Worm (Caenorhabditis elegans): ENCODE data around the gene EGAP5.1.

The EGAP5.1 gene

DNA sequence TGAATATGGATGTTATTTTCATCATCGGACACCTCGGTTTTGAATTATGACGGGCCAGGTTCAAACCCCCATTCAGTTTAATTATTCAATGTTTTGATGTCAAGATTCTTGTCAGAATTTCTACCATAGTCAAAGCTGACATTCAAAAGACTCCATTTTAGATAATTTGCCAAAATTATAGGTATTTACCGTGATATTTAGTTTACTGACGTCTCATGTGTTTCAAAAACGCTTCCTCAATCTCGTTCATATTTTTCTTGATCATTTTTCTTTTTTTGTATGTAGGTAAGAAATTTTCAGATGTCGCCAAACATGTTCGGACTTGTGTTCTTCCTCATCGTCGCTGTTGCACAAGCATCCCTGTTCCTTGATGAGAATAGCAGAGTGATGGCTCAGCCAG is at the start of gene EGAP5.1:
TSS of gene EGAP5.1 (plus strand) at position 301 of the 400 bp plus-strand sequence.
- no peak for TF ChIP-seq ceh-83 (GFP tag; optimal IDR thresholded peaks at IDR 0.05)
- no peak for TF ChIP-seq cnd-1 (tag; optimal IDR thresholded peaks at IDR 0.05)

DNA sequence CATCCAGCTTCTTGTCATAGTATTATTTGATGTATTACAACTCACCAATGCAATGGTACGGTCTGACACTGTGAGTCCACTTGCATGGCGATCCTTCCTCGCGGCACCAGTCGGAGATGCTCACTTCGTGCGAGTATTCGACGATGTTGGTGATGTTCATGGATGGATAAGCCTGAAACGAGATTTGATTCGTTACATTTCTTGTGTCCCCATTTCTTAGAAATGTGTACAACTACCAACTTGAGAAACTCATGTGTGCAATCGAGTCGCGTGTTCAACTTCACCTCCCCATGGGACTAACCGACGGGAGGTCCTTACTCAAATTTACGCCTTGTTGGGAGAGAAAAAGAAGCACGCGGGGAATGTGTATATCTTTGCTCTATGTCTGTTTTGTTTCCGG is 47.3 kb upstream of the EGAP5.1 start:
- no peak for TF ChIP-seq bed-3 (GFP tag; optimal IDR thresholded peaks at IDR 0.05)

DNA sequence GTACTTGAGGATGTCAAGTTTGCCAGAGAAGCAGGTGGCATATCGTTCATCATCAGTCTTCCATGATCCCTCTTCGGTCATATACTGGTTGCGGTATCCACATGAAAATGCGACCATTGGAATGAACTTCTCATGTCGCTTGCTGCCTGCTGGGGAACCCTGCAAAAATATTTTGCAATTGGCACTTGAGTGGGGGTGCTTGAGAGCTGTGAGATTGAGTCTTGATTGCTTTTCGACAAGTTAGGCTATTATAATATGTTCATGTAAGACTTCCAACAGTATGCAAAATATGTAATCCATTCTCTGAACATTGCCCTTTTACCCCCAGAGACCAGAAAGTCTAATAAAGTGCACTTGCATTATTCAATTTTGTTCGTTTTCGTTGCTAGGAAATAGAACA is 46.7 kb upstream of the EGAP5.1 start:
- TF ChIP-seq nhr-237 (tag; optimal IDR thresholded peaks at IDR 0.05) (no peak), drap-1 (GFP tag; optimal IDR thresholded peaks at IDR 0.05) (no peak), cnd-1 (tag; optimal IDR thresholded peaks at IDR 0.05) (no peak), tbx-8 (GFP tag; optimal IDR thresholded peaks at IDR 0.05) (no peak), elt-3 (tag; optimal IDR thresholded peaks at IDR 0.05) (no peak), lin-32 (GFP tag; optimal IDR thresholded peaks at IDR 0.05) (no peak), bed-3 (GFP tag; optimal IDR thresholded peaks at IDR 0.05) (no peak), mep-1 (tag; optimal IDR thresholded peaks at IDR 0.05) (no peak), ceh-43 (GFP tag; optimal IDR thresholded peaks at IDR 0.05) (no peak), pha-4 (tag; optimal IDR thresholded peaks at IDR 0.05) (no peak), zip-8 (tag; optimal IDR thresholded peaks at IDR 0.05) (no peak), elt-1 (tag; optimal IDR thresholded peaks at IDR 0.05; ENCODE audit: borderline replicate concordance, insufficient read depth) (no peak), sem-2 (GFP tag; optimal IDR thresholded peaks at IDR 0.05) (no peak)

DNA sequence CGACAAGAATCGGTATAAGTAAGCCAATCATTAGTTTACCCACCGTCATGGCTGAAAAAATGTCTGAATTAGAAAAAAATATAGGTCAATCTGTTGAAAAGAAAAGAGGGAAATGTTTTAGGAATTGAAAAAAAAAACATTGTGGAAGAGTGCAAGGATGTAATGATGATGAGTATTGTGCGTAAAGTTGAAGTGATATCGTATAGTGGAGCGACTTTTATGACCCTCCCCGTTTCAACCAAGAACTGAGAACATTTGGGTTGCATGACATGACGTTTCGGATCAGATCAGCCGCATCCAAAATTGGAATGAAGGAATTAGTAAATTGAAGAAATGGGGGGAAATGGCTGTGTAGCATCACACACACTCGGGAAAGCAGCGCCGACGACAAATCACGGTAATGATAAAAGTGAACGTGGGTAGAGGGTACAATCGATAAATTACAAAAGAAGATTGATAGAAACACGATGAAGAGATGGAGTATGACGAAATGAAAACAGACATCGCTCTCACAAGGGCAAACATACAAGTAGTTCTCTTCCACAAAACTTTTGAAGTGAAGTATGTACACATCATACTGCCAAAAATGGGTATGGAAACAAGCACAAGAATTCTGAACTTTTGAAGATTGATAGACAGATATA is 45.9 kb upstream of the EGAP5.1 start, which contains the start of gene apl-1:
TSS of gene apl-1 (minus strand) at position 51 of the 644 bp plus-strand sequence.
- TF ChIP-seq pha-4 (tag; optimal IDR thresholded peaks at IDR 0.05) (no peak), unc-39 (tag; optimal IDR thresholded peaks at IDR 0.05) (no peak), sem-2 (GFP tag; optimal IDR thresholded peaks at IDR 0.05) (no peak), ces-1 (GFP tag; optimal IDR thresholded peaks at IDR 0.05) (no peak), mep-1 (tag; optimal IDR thresholded peaks at IDR 0.05) (no peak), sptf-1 (tag; optimal IDR thresholded peaks at IDR 0.05) (no peak), lin-13 (tag; optimal IDR thresholded peaks at IDR 0.05) (no peak), drap-1 (GFP tag; optimal IDR thresholded peaks at IDR 0.05) (no peak), ztf-11 (tag; optimal IDR thresholded peaks at IDR 0.05) (no peak), nhr-2 (tag; optimal IDR thresholded peaks at IDR 0.05) (no peak), lin-32 (GFP tag; optimal IDR thresholded peaks at IDR 0.05) (no peak), elt-1 (tag; optimal IDR thresholded peaks at IDR 0.05; ENCODE audit: borderline replicate concordance, insufficient read depth) (no peak), ceh-39 (tag; optimal IDR thresholded peaks at IDR 0.05) (no peak), snpc-4 (tag; optimal IDR thresholded peaks at IDR 0.05) (no peak), nhr-12 (tag; optimal IDR thresholded peaks at IDR 0.05) (no peak), ceh-43 (GFP tag; optimal IDR thresholded peaks at IDR 0.05) (no peak), nhr-237 (tag; optimal IDR thresholded peaks at IDR 0.05) (no peak)

DNA sequence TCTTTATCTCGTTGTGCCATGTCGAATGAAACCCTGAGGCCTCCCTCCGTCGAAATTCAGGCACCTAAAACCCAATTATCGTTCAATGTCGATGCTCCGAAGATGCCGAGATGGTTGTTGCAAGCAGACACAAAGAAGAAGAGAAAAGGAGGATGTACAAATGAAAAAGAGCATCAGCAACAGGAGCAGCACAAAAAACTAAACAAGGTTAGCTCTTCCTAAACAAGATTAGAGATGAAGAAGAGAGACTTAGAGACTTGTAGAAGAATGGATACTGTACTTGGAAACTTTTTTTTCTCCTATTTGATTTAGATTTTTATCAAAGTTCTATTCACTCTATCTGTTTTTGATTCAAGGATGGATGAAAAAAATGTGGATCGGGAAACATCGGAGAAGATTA is 45.3 kb upstream of the EGAP5.1 start:
- no peak for TF ChIP-seq ceh-83 (GFP tag; optimal IDR thresholded peaks at IDR 0.05)
- no peak for TF ChIP-seq snpc-4 (tag; optimal IDR thresholded peaks at IDR 0.05)
- no peak for TF ChIP-seq cnd-1 (tag; optimal IDR thresholded peaks at IDR 0.05)
- no peak for TF ChIP-seq elt-3 (tag; optimal IDR thresholded peaks at IDR 0.05)
- no peak for TF ChIP-seq flh-1 (GFP tag; optimal IDR thresholded peaks at IDR 0.05)
- TF ChIP-seq ces-1 (GFP tag; optimal IDR thresholded peaks at IDR 0.05), result peak; percentile 95
- no peak for TF ChIP-seq ham-2 (GFP tag; optimal IDR thresholded peaks at IDR 0.05)

DNA sequence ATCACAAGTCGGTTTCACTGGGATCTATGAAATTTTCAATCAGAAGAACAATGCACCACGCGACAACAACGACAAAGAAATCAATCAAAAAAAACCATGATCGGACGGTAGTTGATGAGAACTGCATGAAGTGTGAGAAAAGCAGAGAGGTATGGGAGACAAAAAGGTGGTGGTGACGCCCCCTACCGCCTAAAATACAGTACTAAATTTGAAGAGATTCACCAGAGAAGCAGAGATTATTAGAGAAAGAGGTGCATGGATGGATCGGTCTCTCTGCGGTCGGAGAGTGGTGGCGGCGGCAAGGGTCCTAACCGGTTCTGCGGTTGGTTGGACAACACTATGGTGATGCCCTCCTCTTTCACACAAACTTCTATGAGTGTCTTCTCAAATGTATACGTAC is 43.6 kb upstream of the EGAP5.1 start:
- TF ChIP-seq lsy-2 (tag; optimal IDR thresholded peaks at IDR 0.05) (peak; percentile 17), pha-4 (tag; optimal IDR thresholded peaks at IDR 0.05) (peak; percentile 24), nhr-12 (tag; optimal IDR thresholded peaks at IDR 0.05) (no peak), nhr-237 (tag; optimal IDR thresholded peaks at IDR 0.05) (peak; percentile 24)

DNA sequence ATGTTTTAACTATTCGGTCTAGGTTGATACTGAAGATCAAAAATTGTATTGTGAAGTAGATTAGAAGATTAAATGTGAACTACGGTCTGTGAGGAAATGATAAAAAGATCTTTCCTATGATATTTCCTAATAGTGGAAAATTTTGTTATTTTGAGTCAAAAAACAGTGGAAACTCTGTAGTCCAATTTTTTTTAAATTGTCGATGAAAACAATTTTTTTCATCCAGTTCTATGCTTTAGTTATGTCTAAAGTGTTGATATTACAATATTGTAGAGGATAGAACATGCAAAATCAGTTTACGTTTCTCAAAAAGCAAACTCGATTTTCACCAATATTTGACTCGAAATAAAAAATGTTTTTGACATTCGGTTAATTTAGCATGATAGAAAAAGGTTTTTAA is 43.2 kb upstream of the EGAP5.1 start:
- no peak for TF ChIP-seq sptf-1 (tag; optimal IDR thresholded peaks at IDR 0.05)
- TF ChIP-seq bed-3 (GFP tag; optimal IDR thresholded peaks at IDR 0.05), result no peak
- no peak for TF ChIP-seq zip-8 (tag; optimal IDR thresholded peaks at IDR 0.05)
- TF ChIP-seq tbx-8 (GFP tag; optimal IDR thresholded peaks at IDR 0.05), result no peak
- no peak for TF ChIP-seq lsy-2 (tag; optimal IDR thresholded peaks at IDR 0.05)
- no peak for TF ChIP-seq nhr-12 (tag; optimal IDR thresholded peaks at IDR 0.05)
- TF ChIP-seq ceh-43 (GFP tag; optimal IDR thresholded peaks at IDR 0.05), result no peak
- TF ChIP-seq nhr-237 (tag; optimal IDR thresholded peaks at IDR 0.05), result no peak
- no peak for TF ChIP-seq ceh-39 (tag; optimal IDR thresholded peaks at IDR 0.05)

All from whole organism, mixed stage, embryonic.